Fruit fly (Drosophila melanogaster) Kc167 (cell line): ENCODE measurements around the gene RfC4.
A peak's percentile ranks its signal among the peaks of the same experiment; 100 is the strongest.

Source experiments
- Myc ChIP-seq: fragments of >200 bp; optimal IDR thresholded peaks from 2 replicates; lab custom pipeline; 2017; ENCODE audit warnings: missing external identifiers
- Sin3A ChIP-seq: fragments of >200 bp; optimal IDR thresholded peaks from 2 replicates; lab custom pipeline; 2018; ENCODE audit warnings: missing external identifiers
- h ChIP-seq: fragments of >200 bp; optimal IDR thresholded peaks from 3 replicates; lab custom pipeline; 2018; ENCODE audit warnings: missing external identifiers
- insv ChIP-seq: fragments of >200 bp; optimal IDR thresholded peaks from 3 replicates; lab custom pipeline; 2018; ENCODE audit warnings: missing external identifiers
- psq ChIP-seq: fragments of >200 bp; optimal IDR thresholded peaks from 2 replicates; lab custom pipeline; 2017; ENCODE audit warnings: missing external identifiers
- ttk ChIP-seq: sonication (Bioruptor generic); optimal IDR thresholded peaks from 2 replicates; lab custom pipeline; 2017; ENCODE audit warnings: missing external identifiers

The RfC4 gene

DNA sequence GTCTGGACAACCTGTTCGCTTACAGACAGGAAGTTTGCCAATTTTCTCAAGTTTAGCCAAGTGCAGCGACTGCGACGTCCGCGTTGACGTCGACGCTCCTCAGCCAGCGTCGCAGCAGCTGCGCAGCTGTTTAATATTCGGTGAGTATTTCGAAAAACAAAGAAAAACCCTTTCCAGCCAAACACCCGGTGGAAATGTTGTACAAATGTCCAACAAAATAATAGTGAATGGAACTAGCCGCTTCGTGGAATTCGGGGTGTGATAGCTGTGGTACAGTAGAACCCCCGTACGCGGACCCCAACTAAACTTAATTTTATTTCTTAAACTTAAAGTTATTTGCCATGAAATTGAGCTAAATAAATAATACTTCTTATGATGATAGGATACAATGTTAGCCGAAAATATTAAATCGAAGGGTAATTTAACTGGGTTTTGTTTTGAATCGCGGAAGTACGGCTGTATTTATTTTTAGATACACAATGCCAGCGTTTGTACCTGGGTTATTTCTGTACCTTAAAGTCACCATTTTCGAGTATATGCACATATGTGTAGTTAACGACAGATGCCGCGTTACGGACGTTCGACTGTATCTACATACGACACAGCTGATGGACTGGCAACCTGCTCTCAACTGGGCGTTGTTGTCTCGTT lies 26.9 kb downstream of the RfC4 start:
- no peak for TF ChIP-seq Myc (lab: Kevin White, UChicago)
- TF ChIP-seq h (lab: Kevin White, UChicago), result no peak
- no peak for TF ChIP-seq psq
- TF ChIP-seq insv (lab: Kevin White, UChicago), result no peak
- no peak for TF ChIP-seq Sin3A
- TF ChIP-seq ttk (lab: Kevin White, UChicago), result no peak

DNA sequence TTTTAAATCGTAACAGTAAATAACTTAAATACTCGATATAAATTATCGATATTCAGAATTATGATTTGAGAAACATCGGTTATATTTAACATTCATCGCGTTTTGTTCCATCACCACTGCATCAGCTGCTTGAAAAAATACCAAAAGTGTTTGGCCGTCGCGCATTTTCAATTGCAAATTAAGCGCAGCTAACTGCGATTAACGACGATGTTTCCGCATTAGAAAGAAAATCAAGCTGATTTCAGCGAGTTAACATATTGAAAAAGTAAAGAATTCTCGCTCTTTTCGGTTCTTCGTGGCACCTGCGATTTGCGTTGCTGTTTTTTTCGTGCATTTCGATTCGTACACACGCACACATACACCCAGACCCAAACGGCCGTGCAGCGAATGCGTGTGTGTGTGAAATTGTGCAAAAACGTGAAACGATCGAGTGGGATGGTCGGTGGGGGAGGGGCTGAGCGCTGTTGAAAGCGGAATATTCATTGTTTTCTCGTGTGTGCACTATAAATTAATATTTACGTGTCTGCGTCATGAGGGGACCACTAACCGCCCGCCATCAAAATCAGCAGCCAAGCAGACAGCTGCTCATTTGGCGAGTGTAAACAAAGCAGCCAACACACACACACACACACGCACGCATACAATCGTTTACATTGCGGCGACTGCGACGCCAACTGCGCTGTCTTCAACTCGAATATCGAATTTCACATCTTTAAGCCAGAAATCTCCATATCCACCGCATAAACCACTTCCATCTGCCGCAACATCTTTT lies 27.6 kb downstream of the RfC4 start, which contains the start of gene Ack:
Gene Ack, plus strand, starts transcription at position 115 of the 772 bp plus-strand sequence.
- TF ChIP-seq insv (lab: Kevin White, UChicago) (no peak), Sin3A (no peak), h (lab: Kevin White, UChicago) (no peak), ttk (lab: Kevin White, UChicago) (no peak), psq (no peak), Myc (lab: Kevin White, UChicago) (no peak)

DNA sequence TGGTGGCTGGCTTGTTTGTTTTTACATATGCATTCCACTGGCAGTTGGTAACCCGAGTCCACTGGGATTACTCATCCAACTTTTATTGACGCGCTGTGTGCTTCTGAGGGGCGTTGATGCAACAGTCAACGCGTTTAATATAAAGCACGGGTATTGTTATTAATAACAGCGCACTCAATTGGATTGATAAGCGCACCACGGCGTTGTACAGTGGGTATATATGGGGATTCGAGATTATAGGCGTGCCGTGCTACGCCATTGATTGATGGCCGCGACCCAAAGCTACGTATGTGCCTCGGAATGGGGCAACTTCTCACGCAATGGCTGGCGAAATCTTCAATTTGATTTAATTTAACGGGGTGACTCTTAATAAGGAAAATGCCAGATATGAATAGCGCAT lies 28.7 kb downstream of the RfC4 start:
- TF ChIP-seq insv (lab: Kevin White, UChicago) (no peak), ttk (lab: Kevin White, UChicago) (no peak)

DNA sequence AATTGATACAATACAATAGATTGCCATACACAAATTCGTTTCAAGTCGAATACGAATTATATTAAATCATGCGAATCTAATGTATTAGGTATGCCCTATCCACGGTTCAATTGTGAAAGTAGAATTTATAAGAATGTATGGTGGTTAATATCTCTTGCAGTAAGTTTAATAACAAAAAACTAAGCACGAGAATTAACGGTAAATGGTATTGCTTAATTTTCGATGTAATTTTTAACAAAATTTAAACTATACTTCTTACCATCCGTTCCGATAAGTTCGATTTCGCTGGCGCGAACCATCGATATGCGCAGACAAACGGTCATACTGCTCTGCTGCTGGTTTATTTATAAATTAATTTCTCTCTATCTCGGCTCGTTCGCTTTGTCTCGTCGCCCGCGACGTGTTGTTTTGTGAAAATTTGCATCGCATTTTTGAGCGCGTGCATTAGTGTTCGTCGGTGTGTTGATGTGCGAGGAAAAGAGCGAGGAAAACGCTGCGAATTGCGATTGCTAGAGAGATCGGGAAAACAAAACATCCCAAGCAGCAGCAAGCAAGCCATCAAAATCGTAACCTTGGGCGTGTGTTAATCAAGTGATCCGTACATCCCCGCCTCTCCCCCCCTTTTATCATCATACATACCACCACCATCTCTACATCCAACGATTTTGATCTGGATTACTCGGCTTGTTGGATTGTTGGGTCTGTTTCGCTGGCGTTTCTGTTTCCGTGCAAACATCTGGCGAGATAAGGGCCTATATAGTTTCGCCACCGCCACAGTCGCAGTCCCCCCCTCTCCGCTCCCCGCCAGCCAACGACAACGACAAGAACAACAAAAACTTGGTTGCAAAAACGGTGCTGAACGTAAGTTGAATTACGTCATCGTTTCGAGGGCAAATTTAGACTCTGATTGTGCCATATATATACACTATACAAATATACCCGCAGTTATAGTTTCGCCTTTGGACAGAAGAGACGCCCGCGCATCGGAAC lies 32.3 kb downstream of the RfC4 start, which contains the start of gene Fit1:
Gene Fit1, plus strand, starts transcription at position 307 of the 990 bp plus-strand sequence.
- TF ChIP-seq Sin3A (no peak), Myc (lab: Kevin White, UChicago) (no peak), psq (peak; percentile 94), h (lab: Kevin White, UChicago) (no peak), ttk (lab: Kevin White, UChicago) (no peak), insv (lab: Kevin White, UChicago) (no peak)

DNA sequence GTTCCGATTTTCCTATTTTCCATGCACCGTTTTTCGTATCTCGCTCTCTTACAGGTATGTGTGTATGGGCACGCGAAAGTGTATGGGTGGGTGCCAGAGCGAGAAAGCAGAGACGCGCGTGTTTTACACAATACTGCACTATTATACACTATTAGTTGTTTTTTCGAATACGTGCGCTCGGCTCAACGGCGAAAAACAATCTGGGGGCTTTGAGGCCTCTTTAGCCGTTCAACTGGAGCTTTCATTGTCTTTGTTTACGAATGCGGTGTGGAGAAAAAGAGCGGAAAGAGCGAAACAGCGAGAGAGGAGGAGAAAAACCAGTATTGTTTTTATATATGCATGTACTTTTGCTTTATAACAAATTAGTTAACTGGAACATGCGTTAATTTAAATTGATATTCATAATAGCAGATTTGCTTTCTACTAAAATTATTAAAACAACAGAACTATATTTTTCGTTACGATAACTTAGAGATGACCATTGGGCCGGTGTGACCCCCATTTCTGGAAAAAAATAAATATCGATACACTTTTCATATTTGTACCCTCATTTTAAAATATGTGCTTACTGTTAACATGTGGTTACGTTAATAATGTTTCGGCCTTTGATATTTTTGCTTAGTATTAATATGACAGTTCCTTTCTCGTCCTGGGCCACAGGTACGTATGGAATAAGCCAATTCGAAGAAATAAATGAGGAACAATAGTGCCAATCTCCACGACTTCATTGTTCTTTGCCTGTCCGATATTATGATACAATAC lies 33.2 kb downstream of the RfC4 start, which contains the start of gene CG14995:
Gene CG14995, minus strand, starts transcription at position 761 of the 762 bp plus-strand sequence.
- TF ChIP-seq Myc (lab: Kevin White, UChicago) (no peak), ttk (lab: Kevin White, UChicago) (no peak), h (lab: Kevin White, UChicago) (no peak), insv (lab: Kevin White, UChicago) (no peak)

DNA sequence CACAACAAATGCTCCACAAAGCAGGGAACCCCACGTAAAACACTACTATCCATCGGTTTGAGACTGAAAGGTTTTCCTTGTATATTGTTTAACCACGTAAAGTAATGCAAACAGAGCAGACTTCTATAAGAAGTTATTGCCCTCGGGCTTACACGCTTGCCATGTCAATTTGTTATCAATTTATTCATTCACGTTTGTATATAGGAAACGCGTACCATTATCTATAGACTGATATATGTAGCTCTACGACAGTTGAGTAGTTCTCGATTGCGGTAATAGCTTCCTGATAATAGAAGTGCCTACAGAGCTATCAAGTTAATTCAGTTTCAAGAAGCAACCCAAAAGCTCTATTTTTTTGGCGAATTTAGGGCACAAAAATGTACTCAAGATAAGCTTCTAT lies 36.6 kb downstream of the RfC4 start:
- TF ChIP-seq Myc (lab: Kevin White, UChicago), result no peak
- TF ChIP-seq insv (lab: Kevin White, UChicago), result no peak
- TF ChIP-seq ttk (lab: Kevin White, UChicago), result no peak
- no peak for TF ChIP-seq h (lab: Kevin White, UChicago)
- no peak for TF ChIP-seq Sin3A
- TF ChIP-seq psq, result no peak

DNA sequence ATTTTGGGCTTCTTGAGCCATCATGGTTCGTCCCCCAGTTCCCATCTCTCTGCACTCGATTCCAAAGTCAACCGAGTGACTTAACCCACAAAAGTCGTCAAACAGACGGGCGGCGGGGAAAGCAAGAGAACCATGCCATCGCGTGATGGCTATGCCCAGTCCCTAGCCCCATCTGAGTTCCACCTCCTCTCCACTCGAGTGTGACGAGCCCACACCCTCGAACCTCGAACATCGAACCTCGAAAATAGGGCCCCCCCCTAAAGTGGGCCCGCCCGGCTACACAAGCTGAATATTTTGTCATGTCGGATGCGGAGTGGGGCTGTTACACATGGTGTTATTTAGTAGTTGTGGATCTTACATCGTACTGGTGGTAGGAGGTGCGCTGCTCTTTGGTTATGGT lies 39.3 kb downstream of the RfC4 start:
- TF ChIP-seq h (lab: Kevin White, UChicago) (no peak), psq (no peak), Sin3A (no peak), insv (lab: Kevin White, UChicago) (no peak), Myc (lab: Kevin White, UChicago) (no peak), ttk (lab: Kevin White, UChicago) (no peak)

DNA sequence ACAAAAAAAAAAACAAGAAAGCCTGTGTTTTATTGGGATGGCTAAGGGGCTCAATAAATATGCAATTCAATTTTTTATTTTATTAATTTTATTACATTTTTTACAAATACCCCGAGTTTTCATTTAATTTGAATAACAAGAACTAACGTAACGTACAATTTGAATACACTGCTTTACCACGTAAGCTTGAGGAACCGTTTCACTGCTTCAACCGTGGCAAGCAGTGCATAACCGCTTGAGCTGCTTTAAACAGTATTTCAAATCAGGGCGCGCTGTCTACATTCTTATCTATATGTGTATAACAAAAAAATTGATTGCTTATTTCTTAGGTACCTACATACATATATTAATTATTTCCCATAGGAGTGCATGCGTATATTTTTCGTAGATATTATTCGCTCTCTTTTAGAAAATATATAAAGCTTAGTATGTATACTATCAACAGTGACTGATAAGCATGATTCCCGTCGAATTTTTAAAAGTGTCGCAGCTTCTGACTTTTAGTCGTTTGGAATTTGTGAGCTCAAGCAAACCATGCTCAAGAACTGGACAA lies 43.1 kb downstream of the RfC4 start, which contains the start of gene CG14990:
Gene CG14990, plus strand, starts transcription at position 503 of the 553 bp plus-strand sequence.
- TF ChIP-seq Sin3A (no peak), Myc (lab: Kevin White, UChicago) (no peak), insv (lab: Kevin White, UChicago) (no peak), ttk (lab: Kevin White, UChicago) (no peak), psq (no peak), h (lab: Kevin White, UChicago) (no peak)

DNA sequence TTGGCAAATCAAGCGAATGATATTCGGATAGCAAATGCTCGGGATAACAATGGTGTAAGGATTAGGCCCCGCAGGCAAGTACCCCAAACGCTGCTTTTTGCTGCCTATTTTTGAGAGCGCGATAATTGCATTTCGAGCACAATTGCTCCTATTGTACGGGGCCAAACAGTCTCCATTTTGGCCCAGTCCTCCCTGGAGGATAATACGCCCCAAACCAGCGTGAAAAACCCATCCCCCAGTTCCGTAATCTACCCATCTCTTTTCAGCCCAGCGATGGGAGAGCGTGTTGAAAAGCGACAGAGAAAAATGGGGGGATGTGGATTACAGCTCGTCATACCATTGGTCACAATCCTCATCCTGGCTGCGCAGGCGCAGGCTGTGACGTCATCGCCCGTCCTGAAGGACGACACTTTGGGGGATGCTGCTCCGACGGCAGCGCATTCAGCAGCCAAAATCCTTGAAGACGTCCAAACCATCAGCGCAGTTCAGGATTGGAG lies 47.1 kb downstream of the RfC4 start, which contains the start of gene Gad1:
Gene Gad1, minus strand, starts transcription at position 51 of the 497 bp plus-strand sequence.
- TF ChIP-seq psq, result no peak

DNA sequence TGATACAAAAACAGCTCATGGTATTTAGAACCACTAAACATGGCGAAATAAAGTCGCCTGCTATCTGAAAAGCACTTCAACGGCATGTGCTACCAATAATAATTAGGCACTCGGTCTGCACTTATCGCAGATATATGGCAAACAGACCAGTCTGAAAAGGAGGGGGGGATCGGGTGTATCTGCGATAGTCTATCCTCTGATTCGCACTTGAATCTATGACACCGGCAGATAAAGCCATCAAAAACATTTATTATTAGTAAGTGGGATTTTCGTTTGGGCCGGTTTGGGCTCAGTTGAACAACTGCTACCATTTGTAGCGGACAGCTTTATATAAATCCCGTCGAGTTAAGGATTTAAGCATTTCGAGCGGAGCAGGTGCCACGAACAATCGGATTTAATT lies 48.6 kb downstream of the RfC4 start, which contains the start of gene CG14989:
Gene CG14989, plus strand, starts transcription at position 301 of the 400 bp plus-strand sequence.
- TF ChIP-seq Myc (lab: Kevin White, UChicago) (no peak), ttk (lab: Kevin White, UChicago) (no peak), h (lab: Kevin White, UChicago) (no peak), Sin3A (no peak), insv (lab: Kevin White, UChicago) (no peak), psq (no peak)
